Fruit fly (Drosophila melanogaster) whole organism, embryonic: ENCODE measurements around the gene CG1628.

ENCODE experiments used
- ATbp ChIP-seq: fragments of 200-800 bp; sonication (Bioruptor generic); optimal IDR thresholded peaks from 2 replicates; lab custom pipeline; 2017; ENCODE audit warnings: missing biosample characterization, mild to moderate bottlenecking, missing genetic modification characterization, missing genetic modification reagents
- Aef1 ChIP-seq: fragments of 200-800 bp; sonication (Bioruptor generic); IDR thresholded peaks from 3 replicates; pipeline ENCODE4 v1.3.6; 2022; ENCODE audit warnings: missing biosample characterization, missing genetic modification characterization
- Asciz ChIP-seq: fragments of 200-800 bp; sonication (Bioruptor generic); optimal IDR thresholded peaks from 2 replicates; lab custom pipeline; 2017; ENCODE audit warnings: missing biosample characterization, mild to moderate bottlenecking, missing genetic modification characterization, missing genetic modification reagents
- CG10209 ChIP-seq: fragments of 200-800 bp; sonication (Bioruptor generic); optimal IDR thresholded peaks from 3 replicates; lab custom pipeline; 2017; ENCODE audit warnings: missing biosample characterization, mild to moderate bottlenecking, missing genetic modification characterization, missing genetic modification reagents
- CG10366 ChIP-seq: fragments of 200-800 bp; sonication (Bioruptor generic); IDR thresholded peaks from 2 replicates; pipeline ENCODE4 v1.3.6; 2022; ENCODE audit warnings: missing biosample characterization, missing genetic modification characterization
- CG15011 ChIP-seq: fragments of 200-800 bp; sonication (Bioruptor generic); optimal IDR thresholded peaks from 3 replicates; lab custom pipeline; 2018; ENCODE audit warnings: missing biosample characterization, mild to moderate bottlenecking, missing genetic modification characterization
- CG1602 ChIP-seq: fragments of 200-800 bp; sonication (Bioruptor generic); optimal IDR thresholded peaks from 3 replicates; lab custom pipeline; 2016; ENCODE audit warnings: missing biosample characterization, missing genetic modification characterization
- CG16815 ChIP-seq: fragments of 200-800 bp; sonication (Bioruptor generic); optimal IDR thresholded peaks from 3 replicates; lab custom pipeline; 2017; ENCODE audit warnings: missing biosample characterization, mild to moderate bottlenecking, missing genetic modification characterization
- CG17829 ChIP-seq: fragments of 200-800 bp; optimal IDR thresholded peaks from 2 replicates; lab custom pipeline; 2019; ENCODE audit warnings: missing biosample characterization, mild to moderate bottlenecking, missing genetic modification characterization, moderate library complexity
- CG2120 ChIP-seq: fragments of 200-800 bp; sonication (Bioruptor generic); optimal IDR thresholded peaks from 3 replicates; lab custom pipeline; 2016; ENCODE audit warnings: missing biosample characterization, missing genetic modification characterization
- CG30403 ChIP-seq: fragments of 200-800 bp; sonication (Bioruptor generic); optimal IDR thresholded peaks from 3 replicates; lab custom pipeline; 2016; ENCODE audit warnings: missing biosample characterization, missing genetic modification characterization
- CG32532 ChIP-seq: fragments of 200-800 bp; sonication (Bioruptor generic); IDR thresholded peaks from 2 replicates; pipeline ENCODE4 v1.3.6; 2022; ENCODE audit warnings: missing biosample characterization, missing genetic modification characterization
- CG32767 ChIP-seq: fragments of 200-800 bp; sonication (Bioruptor generic); IDR thresholded peaks from 2 replicates; pipeline ENCODE4 v1.3.6; 2022; ENCODE audit warnings: missing biosample characterization, missing genetic modification characterization
- CG34422 ChIP-seq: fragments of 200-800 bp; sonication (Bioruptor generic); IDR thresholded peaks from 3 replicates; pipeline ENCODE4 v1.3.6; 2022; ENCODE audit warnings: missing biosample characterization, missing genetic modification characterization
- CG4617 ChIP-seq: fragments of 200-800 bp; sonication (Bioruptor generic); optimal IDR thresholded peaks from 3 replicates; lab custom pipeline; 2016; ENCODE audit warnings: missing biosample characterization, missing genetic modification characterization, borderline replicate concordance
- CG6689 ChIP-seq: fragments of 200-800 bp; sonication (Bioruptor generic); IDR thresholded peaks from 2 replicates; pipeline ENCODE4 v1.3.6; 2022; ENCODE audit warnings: missing biosample characterization, missing genetic modification characterization
- CG6813 ChIP-seq: fragments of 200-800 bp; sonication (Bioruptor generic); optimal IDR thresholded peaks from 2 replicates; lab custom pipeline; 2017; ENCODE audit warnings: missing biosample characterization, missing genetic modification characterization, mild to moderate bottlenecking, moderate library complexity, missing genetic modification reagents
- CG7556 ChIP-seq: fragments of 200-800 bp; sonication (Bioruptor generic); optimal IDR thresholded peaks from 2 replicates; lab custom pipeline; 2017; ENCODE audit warnings: missing biosample characterization, mild to moderate bottlenecking, missing genetic modification characterization
- CG8478 ChIP-seq: fragments of >200 bp; optimal IDR thresholded peaks from 2 replicates; lab custom pipeline; 2018
- Deaf1 ChIP-seq: fragments of 200-800 bp; optimal IDR thresholded peaks from 3 replicates; lab custom pipeline; 2019; ENCODE audit warnings: missing biosample characterization, mild to moderate bottlenecking, missing genetic modification characterization, moderate library complexity
- Fer3 ChIP-seq: fragments of 200-800 bp; sonication (Bioruptor generic); optimal IDR thresholded peaks from 2 replicates; lab custom pipeline; 2018; ENCODE audit warnings: missing biosample characterization, mild to moderate bottlenecking, missing genetic modification characterization, moderate library complexity
- HLHmδ ChIP-seq: fragments of 200-800 bp; sonication (Bioruptor generic); optimal IDR thresholded peaks from 2 replicates; lab custom pipeline; 2018; ENCODE audit warnings: missing biosample characterization, mild to moderate bottlenecking, missing genetic modification characterization, moderate library complexity
- HmgZ ChIP-seq: fragments of 200-800 bp; sonication (Bioruptor generic); optimal IDR thresholded peaks from 2 replicates; lab custom pipeline; 2018; ENCODE audit warnings: missing biosample characterization, mild to moderate bottlenecking, missing genetic modification characterization
- Hr3 ChIP-seq: fragments of 200-800 bp; sonication (Bioruptor generic); optimal IDR thresholded peaks from 3 replicates; lab custom pipeline; 2016; ENCODE audit warnings: missing biosample characterization, missing genetic modification characterization
- MTF-1 ChIP-seq: fragments of 200-800 bp; sonication (Bioruptor generic); optimal IDR thresholded peaks from 2 replicates; lab custom pipeline; 2018; ENCODE audit warnings: missing biosample characterization, mild to moderate bottlenecking, missing genetic modification characterization, borderline replicate concordance
- Mad ChIP-seq: fragments of 200-800 bp; sonication (Bioruptor generic); optimal IDR thresholded peaks from 2 replicates; lab custom pipeline; 2016; ENCODE audit warnings: missing biosample characterization, missing genetic modification characterization
- Med ChIP-seq: fragments of 200-800 bp; sonication (Bioruptor generic); peaks from one replicate; lab custom pipeline; 2016; ENCODE audit warnings: missing biosample characterization, missing genetic modification characterization, mild to moderate bottlenecking, inconsistent platforms, moderate library complexity
- aop ChIP-seq: fragments of 200-800 bp; sonication (Bioruptor generic); IDR thresholded peaks from 2 replicates; pipeline ENCODE4 v1.3.6; 2022; ENCODE audit warnings: missing biosample characterization, missing genetic modification characterization
- bsh ChIP-seq, 2 experiments: fragments of 200-800 bp; sonication (Bioruptor generic); optimal IDR thresholded peaks; 2 replicates each; lab custom pipeline; 2017 to 2018; ENCODE audit warnings: mild to moderate bottlenecking in 2 of 2, missing biosample characterization in 2 of 2, missing genetic modification characterization in 2 of 2, moderate library complexity in 1 of 2
- croc ChIP-seq: fragments of 200-800 bp; sonication (Bioruptor generic); conservative IDR thresholded peaks from 3 replicates; pipeline ENCODE4 v1.3.6; 2022; ENCODE audit warnings: missing biosample characterization, missing genetic modification characterization
- cwo ChIP-seq: fragments of 200-800 bp; sonication (Bioruptor generic); optimal IDR thresholded peaks from 3 replicates; lab custom pipeline; 2017; ENCODE audit warnings: missing biosample characterization, missing genetic modification characterization, mild to moderate bottlenecking, moderate library complexity, missing genetic modification reagents
- dmrt11E ChIP-seq: fragments of 200-800 bp; sonication (Bioruptor generic); optimal IDR thresholded peaks from 3 replicates; lab custom pipeline; 2018; ENCODE audit warnings: missing biosample characterization, mild to moderate bottlenecking, missing genetic modification characterization, moderate library complexity
- fd3F ChIP-seq: fragments of 200-800 bp; sonication (Bioruptor generic); optimal IDR thresholded peaks from 2 replicates; lab custom pipeline; 2018; ENCODE audit warnings: missing biosample characterization, mild to moderate bottlenecking, missing genetic modification characterization, moderate library complexity
- gem ChIP-seq: fragments of 200-800 bp; sonication (Bioruptor generic); optimal IDR thresholded peaks from 2 replicates; lab custom pipeline; 2019; ENCODE audit warnings: missing biosample characterization, mild to moderate bottlenecking, missing genetic modification characterization, moderate library complexity
- grau ChIP-seq: fragments of 200-800 bp; optimal IDR thresholded peaks from 3 replicates; lab custom pipeline; 2019; ENCODE audit warnings: missing biosample characterization, mild to moderate bottlenecking, missing genetic modification characterization, moderate library complexity
- gsb-n ChIP-seq: fragments of 200-800 bp; sonication (Bioruptor generic); optimal IDR thresholded peaks from 3 replicates; lab custom pipeline; 2018; ENCODE audit warnings: missing biosample characterization, mild to moderate bottlenecking, missing genetic modification characterization
- her ChIP-seq: fragments of 200-800 bp; sonication (Bioruptor generic); optimal IDR thresholded peaks from 2 replicates; lab custom pipeline; 2016; ENCODE audit warnings: missing biosample characterization, missing genetic modification characterization
- ind ChIP-seq: fragments of 200-800 bp; sonication (Bioruptor generic); optimal IDR thresholded peaks from 3 replicates; lab custom pipeline; 2016; ENCODE audit warnings: missing biosample characterization, missing genetic modification characterization
- lilli ChIP-seq: fragments of 200-800 bp; sonication (Bioruptor generic); optimal IDR thresholded peaks from 3 replicates; lab custom pipeline; 2016; ENCODE audit warnings: missing biosample characterization, missing genetic modification characterization
- nom ChIP-seq: fragments of 200-800 bp; sonication (Bioruptor generic); optimal IDR thresholded peaks from 2 replicates; lab custom pipeline; 2017; ENCODE audit warnings: missing biosample characterization, missing genetic modification characterization, mild to moderate bottlenecking, moderate library complexity, missing genetic modification reagents
- org-1 ChIP-seq: fragments of 200-800 bp; sonication (Bioruptor generic); optimal IDR thresholded peaks from 2 replicates; lab custom pipeline; 2017; ENCODE audit warnings: missing biosample characterization, missing genetic modification characterization
- phol ChIP-seq: fragments of 200-800 bp; sonication (Bioruptor generic); optimal IDR thresholded peaks from 3 replicates; lab custom pipeline; 2018; ENCODE audit warnings: missing biosample characterization, mild to moderate bottlenecking, missing genetic modification characterization, moderate library complexity
- pita ChIP-seq: fragments of 200-800 bp; sonication (Bioruptor generic); optimal IDR thresholded peaks from 2 replicates; lab custom pipeline; 2017; ENCODE audit warnings: missing biosample characterization, mild to moderate bottlenecking, missing genetic modification characterization
- ro ChIP-seq: fragments of 200-800 bp; sonication (Bioruptor generic); IDR thresholded peaks from 2 replicates; pipeline ENCODE4 v1.3.6; 2022; ENCODE audit warnings: missing biosample characterization, missing genetic modification characterization
- scrt ChIP-seq: fragments of 200-800 bp; sonication (Bioruptor generic); optimal IDR thresholded peaks from 2 replicates; lab custom pipeline; 2018; ENCODE audit warnings: missing biosample characterization, mild to moderate bottlenecking, missing genetic modification characterization, moderate library complexity
- seq ChIP-seq: fragments of 200-800 bp; sonication (Bioruptor generic); IDR thresholded peaks from 2 replicates; pipeline ENCODE4 v1.3.6; 2022; ENCODE audit warnings: missing biosample characterization, missing genetic modification characterization
- slbo ChIP-seq: fragments of 200-800 bp; sonication (Bioruptor generic); IDR thresholded peaks from 2 replicates; pipeline ENCODE4 v1.3.6; 2022; ENCODE audit warnings: missing biosample characterization, missing genetic modification characterization
- sna ChIP-seq: fragments of 200-800 bp; sonication (Bioruptor generic); IDR thresholded peaks from 2 replicates; pipeline ENCODE4 v1.3.6; 2022; ENCODE audit warnings: missing biosample characterization, missing genetic modification characterization; ENCODE audit not compliant: partially characterized antibody
- tin ChIP-seq: fragments of 200-800 bp; sonication (Bioruptor generic); optimal IDR thresholded peaks from 3 replicates; lab custom pipeline; 2016; ENCODE audit warnings: missing biosample characterization, missing genetic modification characterization
- twi ChIP-seq: fragments of 200-800 bp; optimal IDR thresholded peaks from 2 replicates; lab custom pipeline; 2019; ENCODE audit warnings: missing biosample characterization, mild to moderate bottlenecking, missing genetic modification characterization, moderate library complexity

CG1628 gene

dm6 chrX:10561433-10561832 is 41.1 kb downstream of the CG1628 start (continued):
- TF ChIP-seq croc (GFP tag; lab: Robert Waterston, UW) (no peak; the same call in 2 of the 3 replicates), CG34422 (peak; percentile 54; the same call in 1 of the 3 replicates), grau (tag; lab: Kevin White, UChicago) (peak; percentile 72), fd3F (GFP tag; lab: Kevin White, UChicago) (peak; percentile 26), Asciz (GFP tag; lab: Kevin White, UChicago) (no peak), tin (GFP tag; lab: Kevin White, UChicago) (peak; percentile 16), Hr3 (GFP tag; lab: Kevin White, UChicago) (peak; percentile 48), CG6813 (GFP tag; lab: Kevin White, UChicago) (no peak), CG7556 (GFP tag; lab: Kevin White, UChicago) (peak; percentile 42), gsb-n (tag; lab: Kevin White, UChicago) (peak; percentile 14), CG32767 (GFP tag; lab: Robert Waterston, UW) (peak; percentile 33; the same call in 1 of the 2 replicates), scrt (peak; percentile 25), CG17829 (tag; lab: Kevin White, UChicago) (peak; percentile 22), CG32532 (GFP tag; lab: Robert Waterston, UW) (peak; percentile 54; the same call in 1 of the 2 replicates), CG1602 (peak; percentile 35), CG16815 (peak; percentile 2), sna (GFP tag; lab: Robert Waterston, UW) (no peak), CG10209 (GFP tag; lab: Kevin White, UChicago) (peak; percentile 49), org-1 (peak; percentile 21), ro (GFP tag; lab: Robert Waterston, UW) (no peak), Aef1 (peak; percentile 23; the same call in 1 of the 3 replicates), Med (GFP tag; lab: Kevin White, UChicago) (peak; percentile 25), CG10366 (peak; percentile 53), nom (GFP tag; lab: Kevin White, UChicago) (no peak), cwo (GFP tag; lab: Kevin White, UChicago) (peak; percentile 11), gem (tag; lab: Kevin White, UChicago) (peak; percentile 84), seq (GFP tag; lab: Robert Waterston, UW) (peak; percentile 41; the same call in 1 of the 2 replicates), CG15011 (peak; percentile 40), her (no peak), CG8478 (no peak), dmrt11E (tag; lab: Kevin White, UChicago) (no peak), lilli (peak; percentile 29), CG4617 (GFP tag; lab: Kevin White, UChicago) (no peak), Deaf1 (peak; percentile 22), HmgZ (tag; lab: Kevin White, UChicago) (peak; percentile 10), ind (peak; percentile 53), CG6689 (GFP tag; lab: Robert Waterston, UW) (peak; percentile 53), MTF-1 (GFP tag; lab: Kevin White, UChicago) (no peak), twi (tag; lab: Kevin White, UChicago) (no peak), phol (peak; percentile 66), Fer3 (peak; percentile 59), slbo (GFP tag; lab: Robert Waterston, UW) (peak; percentile 61), CG30403 (peak; percentile 56), bsh (GFP tag; optimal IDR thresholded peaks at IDR 0.05; lab: Kevin White, UChicago) (peak; percentile 25 to 58), pita (GFP tag; lab: Kevin White, UChicago) (no peak), HLHmδ (GFP tag; lab: Kevin White, UChicago) (no peak), aop (no peak), Mad (no peak), CG2120 (peak; percentile 64), ATbp (GFP tag; lab: Kevin White, UChicago) (peak; percentile 23)
